Worm (Caenorhabditis elegans) whole organism, young adult: Measurements from ENCODE around the gene Y62H9A.11.

Experiments
- B0019.2 ChIP-seq: fragments of 200-800 bp; sonication (Bioruptor generic); conservative IDR thresholded peaks from 2 replicates; pipeline ENCODE4 v1.3.6; 2022; ENCODE audit warnings: missing genetic modification reagents, missing genetic modification characterization, missing compliant biosample characterization
- B0261.1 ChIP-seq: sonication (generic microtip); optimal IDR thresholded peaks from 2 replicates; lab custom pipeline; 2016; ENCODE audit warnings: mild to moderate bottlenecking, missing genetic modification characterization, moderate library complexity, missing compliant biosample characterization
- B0336.3 ChIP-seq: fragments of 200-800 bp; sonication (Bioruptor generic); IDR thresholded peaks from 2 replicates; pipeline ENCODE4 v1.3.6; 2022; ENCODE audit warnings: missing genetic modification characterization, missing compliant biosample characterization
- C17E4.6 ChIP-seq: fragments of 200-800 bp; sonication (Bioruptor generic); IDR thresholded peaks from 2 replicates; pipeline ENCODE4 v1.3.6; 2022; ENCODE audit warnings: missing genetic modification reagents, missing genetic modification characterization, missing compliant biosample characterization
- D2030.7 ChIP-seq: fragments of 200-800 bp; sonication (Bioruptor generic); IDR thresholded peaks from 2 replicates; pipeline ENCODE4 v1.3.6; 2022; ENCODE audit warnings: missing genetic modification reagents, missing genetic modification characterization, missing compliant biosample characterization
- F10E7.11 ChIP-seq: sonication (generic microtip); optimal IDR thresholded peaks from 2 replicates; lab custom pipeline; 2017; ENCODE audit warnings: mild to moderate bottlenecking, missing genetic modification characterization, moderate library complexity, missing compliant biosample characterization
- F22D6.2 ChIP-seq: sonication (generic microtip); optimal IDR thresholded peaks from 2 replicates; lab custom pipeline; 2016; ENCODE audit warnings: mild to moderate bottlenecking, missing genetic modification characterization, missing compliant biosample characterization
- F33H1.4 ChIP-seq: fragments of 200-800 bp; sonication (Bioruptor generic); IDR thresholded peaks from 2 replicates; pipeline ENCODE4 v1.3.6; 2022; ENCODE audit warnings: missing genetic modification reagents, missing genetic modification characterization, missing compliant biosample characterization
- K11D2.4 ChIP-seq: fragments of 200-800 bp; sonication (Bioruptor generic); IDR thresholded peaks from 2 replicates; pipeline ENCODE4 v1.3.6; 2022; ENCODE audit warnings: missing genetic modification reagents, missing genetic modification characterization, missing compliant biosample characterization
- K12H6.12 ChIP-seq: fragments of 200-800 bp; sonication (Bioruptor generic); optimal IDR thresholded peaks from 2 replicates; lab custom pipeline; 2018; ENCODE audit warnings: mild to moderate bottlenecking, missing genetic modification characterization, missing compliant biosample characterization
- T07F8.4 ChIP-seq: sonication (generic microtip); optimal IDR thresholded peaks from 2 replicates; lab custom pipeline; 2016; ENCODE audit warnings: mild to moderate bottlenecking, missing genetic modification characterization, moderate library complexity, missing compliant biosample characterization
- Y53F4B.3 ChIP-seq: fragments of 200-800 bp; sonication (Bioruptor generic); IDR thresholded peaks from 2 replicates; pipeline ENCODE4 v1.3.6; 2022; ENCODE audit warnings: missing genetic modification reagents, missing genetic modification characterization, missing compliant biosample characterization
- ZK185.1 ChIP-seq: sonication (generic microtip); optimal IDR thresholded peaks from 2 replicates; lab custom pipeline; 2016; ENCODE audit warnings: mild to moderate bottlenecking, missing genetic modification characterization, missing compliant biosample characterization; ENCODE audit not compliant: poor library complexity, severe bottlenecking
- akir-1 ChIP-seq: fragments of 200-800 bp; sonication (Bioruptor generic); optimal IDR thresholded peaks from 2 replicates; lab custom pipeline; 2018; ENCODE audit warnings: mild to moderate bottlenecking, missing genetic modification characterization, moderate library complexity, missing compliant biosample characterization
- ama-1 ChIP-seq, 3 experiments: fragments of 150-350 bp in 1 of 3; sonication (generic microtip) in 2 of 3; optimal IDR thresholded peaks; 2 replicates each; lab custom pipeline; 2014 to 2018; ENCODE audit warnings: missing biosample characterization in 2 of 3, missing genetic modification characterization in 2 of 3, missing genetic modification reagents in 2 of 3
- aptf-3 ChIP-seq: fragments of 200-800 bp; sonication (Bioruptor generic); IDR thresholded peaks from 2 replicates; pipeline ENCODE4 v1.3.6; 2022; ENCODE audit warnings: missing genetic modification characterization, missing compliant biosample characterization
- attf-5 ChIP-seq: fragments of 200-800 bp; sonication (Bioruptor generic); optimal IDR thresholded peaks from 2 replicates; lab custom pipeline; 2018; ENCODE audit warnings: mild to moderate bottlenecking, missing genetic modification characterization, missing compliant biosample characterization
- attf-6 ChIP-seq: fragments of 200-800 bp; sonication (Bioruptor generic); IDR thresholded peaks from 2 replicates; pipeline ENCODE4 v1.3.6; 2022; ENCODE audit warnings: missing genetic modification reagents, missing genetic modification characterization, missing compliant biosample characterization
- cebp-2 ChIP-seq: fragments of 200-800 bp; sonication (Bioruptor generic); IDR thresholded peaks from 2 replicates; pipeline ENCODE4 v1.3.6; 2022; ENCODE audit warnings: missing genetic modification characterization, missing compliant biosample characterization
- ceh-27 ChIP-seq: fragments of 200-800 bp; sonication (Bioruptor generic); optimal IDR thresholded peaks from 2 replicates; lab custom pipeline; 2018; ENCODE audit warnings: mild to moderate bottlenecking, missing genetic modification characterization, moderate library complexity, missing compliant biosample characterization
- chd-7 ChIP-seq: sonication (generic microtip); optimal IDR thresholded peaks from 2 replicates; lab custom pipeline; 2016; ENCODE audit warnings: mild to moderate bottlenecking, missing genetic modification characterization, moderate library complexity, missing compliant biosample characterization
- dpff-1 ChIP-seq: sonication (generic microtip); optimal IDR thresholded peaks from 2 replicates; lab custom pipeline; 2017; ENCODE audit warnings: mild to moderate bottlenecking, missing genetic modification characterization, missing compliant biosample characterization
- egl-18 ChIP-seq: fragments of 200-800 bp; sonication (Bioruptor generic); IDR thresholded peaks from 2 replicates; pipeline ENCODE4 v1.3.6; 2022; ENCODE audit warnings: missing genetic modification reagents, missing genetic modification characterization, missing compliant biosample characterization
- egrh-3 ChIP-seq: fragments of 200-800 bp; sonication (Bioruptor generic); IDR thresholded peaks from 2 replicates; pipeline ENCODE4 v1.3.6; 2022; ENCODE audit warnings: missing genetic modification reagents, missing genetic modification characterization, missing compliant biosample characterization
- ekl-4 ChIP-seq: fragments of 200-800 bp; sonication (Bioruptor generic); IDR thresholded peaks from 2 replicates; pipeline ENCODE4 v1.3.6; 2022; ENCODE audit warnings: missing genetic modification reagents, missing genetic modification characterization, missing compliant biosample characterization
- fkh-3 ChIP-seq: sonication (generic microtip); optimal IDR thresholded peaks from 2 replicates; lab custom pipeline; 2016; ENCODE audit warnings: mild to moderate bottlenecking, missing genetic modification characterization, missing compliant biosample characterization
- hlh-12 ChIP-seq: sonication (generic microtip); optimal IDR thresholded peaks from 2 replicates; lab custom pipeline; 2016; ENCODE audit warnings: missing genetic modification characterization, missing compliant biosample characterization
- hmg-1.2 ChIP-seq: fragments of 200-800 bp; sonication (Bioruptor generic); IDR thresholded peaks from 2 replicates; pipeline ENCODE4 v1.3.6; 2022; ENCODE audit warnings: missing genetic modification reagents, missing genetic modification characterization, missing compliant biosample characterization
- hmg-20 ChIP-seq: fragments of 200-800 bp; sonication (Bioruptor generic); IDR thresholded peaks from 2 replicates; pipeline ENCODE4 v1.3.6; 2022; ENCODE audit warnings: missing genetic modification reagents, missing genetic modification characterization, missing compliant biosample characterization
- hsf-1 ChIP-seq: fragments of 200-800 bp; sonication (Bioruptor generic); IDR thresholded peaks from 2 replicates; pipeline ENCODE4 v1.3.6; 2022; ENCODE audit warnings: missing genetic modification reagents, missing genetic modification characterization, missing compliant biosample characterization
- let-607 ChIP-seq, 2 experiments: fragments of 200-800 bp in 1 of 2; sonication (Bioruptor generic) in 1 of 2; sonication (generic microtip) in 1 of 2; optimal IDR thresholded peaks; 2 replicates each; lab custom pipeline; 2016 to 2018; ENCODE audit warnings: mild to moderate bottlenecking in 2 of 2, missing compliant biosample characterization in 2 of 2, missing genetic modification characterization in 2 of 2, moderate library complexity in 2 of 2, missing genotype in 1 of 2
- lsy-27 ChIP-seq: sonication (generic microtip); optimal IDR thresholded peaks from 2 replicates; lab custom pipeline; 2017; ENCODE audit warnings: missing genetic modification characterization, mild to moderate bottlenecking, missing compliant biosample characterization, antibody characterized with exemption, missing genotype, borderline replicate concordance; ENCODE audit not compliant: insufficient read depth
- madf-10 ChIP-seq: sonication (generic microtip); optimal IDR thresholded peaks from 2 replicates; lab custom pipeline; 2016; ENCODE audit warnings: mild to moderate bottlenecking, missing genetic modification characterization, missing compliant biosample characterization
- madf-3 ChIP-seq: fragments of 200-800 bp; sonication (Bioruptor generic); IDR thresholded peaks from 2 replicates; pipeline ENCODE4 v1.3.6; 2022; ENCODE audit warnings: missing genetic modification reagents, missing genetic modification characterization, missing compliant biosample characterization
- nfya-2 ChIP-seq: fragments of 200-800 bp; sonication (Bioruptor generic); IDR thresholded peaks from 2 replicates; pipeline ENCODE4 v1.3.6; 2022; ENCODE audit warnings: missing genetic modification reagents, missing genetic modification characterization, missing compliant biosample characterization
- pha-4 ChIP-seq: fragments of 150-350 bp; sonication (generic microtip); optimal IDR thresholded peaks from 2 replicates; lab custom pipeline; 2014; ENCODE audit warnings: missing biosample characterization, missing genetic modification reagents, missing genetic modification characterization
- rcor-1 ChIP-seq: fragments of 200-800 bp; sonication (Bioruptor generic); IDR thresholded peaks from 2 replicates; pipeline ENCODE4 v1.3.6; 2022; ENCODE audit warnings: missing genetic modification reagents, missing genetic modification characterization, missing compliant biosample characterization
- rec-8 ChIP-seq, 2 experiments: sonication (generic microtip); optimal IDR thresholded peaks; 2 replicates each; lab custom pipeline; 2016; ENCODE audit warnings: mild to moderate bottlenecking in 2 of 2, missing genetic modification characterization in 2 of 2, missing genetic modification reagents in 2 of 2, missing genotype in 2 of 2, missing biosample characterization in 1 of 2, missing compliant biosample characterization in 1 of 2, moderate library complexity in 1 of 2
- rpc-1 ChIP-seq, 2 experiments: fragments of 150-350 bp in 1 of 2; sonication (generic microtip) in 1 of 2; optimal IDR thresholded peaks; 2 replicates each; lab custom pipeline; 2014 to 2018; ENCODE audit warnings: missing biosample characterization in 1 of 2, missing genetic modification characterization in 1 of 2, missing genetic modification reagents in 1 of 2, missing genotype in 1 of 2
- sdz-38 ChIP-seq: sonication (generic microtip); optimal IDR thresholded peaks from 2 replicates; lab custom pipeline; 2016; ENCODE audit warnings: missing genotype, missing genetic modification characterization, missing compliant biosample characterization
- snpc-1.1 ChIP-seq: sonication (generic microtip); optimal IDR thresholded peaks from 2 replicates; lab custom pipeline; 2017; ENCODE audit warnings: missing genetic modification characterization, mild to moderate bottlenecking, missing compliant biosample characterization, antibody characterized with exemption, moderate library complexity, missing genotype, missing genetic modification reagents; ENCODE audit not compliant: insufficient read depth
- sptf-2 ChIP-seq: fragments of 200-800 bp; sonication (Bioruptor generic); optimal IDR thresholded peaks from 2 replicates; lab custom pipeline; 2018; ENCODE audit warnings: mild to moderate bottlenecking, missing genetic modification characterization, missing compliant biosample characterization
- tbp1 ChIP-seq: fragments of 200-800 bp; sonication (Bioruptor generic); optimal IDR thresholded peaks from 2 replicates; lab custom pipeline; 2018; ENCODE audit warnings: mild to moderate bottlenecking, missing genetic modification characterization, missing compliant biosample characterization
- tlf-1 ChIP-seq: fragments of 200-800 bp; sonication (Bioruptor generic); optimal IDR thresholded peaks from 2 replicates; lab custom pipeline; 2018; ENCODE audit warnings: mild to moderate bottlenecking, missing genetic modification characterization, missing compliant biosample characterization
- unc-62 ChIP-seq: fragments of 150-350 bp; optimal IDR thresholded peaks from 2 replicates; lab custom pipeline; 2014; ENCODE audit warnings: missing biosample characterization, missing genetic modification reagents, missing genetic modification characterization
- zfh-2 ChIP-seq: fragments of 200-800 bp; sonication (Bioruptor generic); conservative IDR thresholded peaks from 2 replicates; pipeline ENCODE4 v1.3.6; 2022; ENCODE audit warnings: missing genetic modification reagents, missing genetic modification characterization, missing compliant biosample characterization
- ztf-18 ChIP-seq: sonication (generic microtip); optimal IDR thresholded peaks from 2 replicates; lab custom pipeline; 2016; ENCODE audit warnings: missing genotype, mild to moderate bottlenecking, missing genetic modification characterization, missing compliant biosample characterization

The Y62H9A.11 gene

DNA sequence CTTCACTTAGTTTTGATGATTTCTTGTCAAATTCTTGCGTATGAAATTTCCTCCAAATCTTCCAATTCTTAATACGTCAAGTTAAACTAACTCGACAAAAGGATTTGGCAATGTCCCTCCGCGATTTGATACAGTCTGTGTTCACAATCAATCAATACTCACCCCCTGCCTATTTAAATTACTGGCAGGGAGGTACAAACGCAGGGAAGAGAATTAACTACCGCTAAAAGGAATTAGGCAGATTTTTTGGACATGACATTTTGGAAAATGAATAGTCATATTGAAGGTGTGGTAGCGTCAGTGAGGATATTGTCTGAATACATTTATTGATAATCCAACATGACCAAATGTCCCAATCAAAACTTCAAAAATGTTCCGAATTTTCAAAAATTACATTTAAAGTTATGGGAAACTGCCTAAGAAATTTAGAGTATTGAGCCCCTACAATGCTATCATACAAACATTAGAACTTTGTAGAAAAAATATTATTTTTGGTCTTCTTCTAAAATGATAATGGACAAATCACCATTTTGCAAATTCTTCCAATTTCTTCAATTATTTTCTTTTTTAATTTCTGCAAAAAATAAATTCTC, 30.3 kb upstream of the Y62H9A.11 start (continued):
- peak; percentile 97 for TF ChIP-seq chd-7 (tag; lab: Kevin White, UChicago)
- TF ChIP-seq let-607 (tag; optimal IDR thresholded peaks at IDR 0.05; lab: Kevin White, UChicago), result peak; percentile 55 to 93
- TF ChIP-seq ZK185.1 (tag; lab: Kevin White, UChicago), result peak; percentile 98
- TF ChIP-seq sptf-2 (GFP tag; lab: Kevin White, UChicago), result peak; percentile 55
- no peak for TF ChIP-seq B0019.2 (GFP tag; lab: Robert Waterston, UW)
- TF ChIP-seq hmg-20, result peak; percentile 93
- peak; percentile 50 for TF ChIP-seq fkh-3 (tag; lab: Kevin White, UChicago)
- peak; percentile 85 for TF ChIP-seq akir-1
- TF ChIP-seq ztf-18 (tag; lab: Kevin White, UChicago), result peak; percentile 68
- no peak for TF ChIP-seq sdz-38
- peak; percentile 6 to 26 for TF ChIP-seq rec-8 (tag; optimal IDR thresholded peaks at IDR 0.05; lab: Kevin White, UChicago)
- TF ChIP-seq snpc-1.1 (tag; lab: Kevin White, UChicago), result no peak
- peak; percentile 75 for TF ChIP-seq madf-3 (GFP tag; lab: Robert Waterston, UW)
- TF ChIP-seq pha-4 (tag; lab: Kevin White, UChicago), result peak; percentile 96
- peak; percentile 95 for TF ChIP-seq F22D6.2 (tag; lab: Kevin White, UChicago)
- no peak for TF ChIP-seq ama-1 (optimal IDR thresholded peaks at IDR 0.05; lab: Kevin White, UChicago)
- TF ChIP-seq ama-1 (GFP tag; optimal IDR thresholded peaks at IDR 0.05; lab: Kevin White, UChicago), result peak; percentile 66 to 90
- TF ChIP-seq K11D2.4 (GFP tag; lab: Robert Waterston, UW), result peak; percentile 98
- peak; percentile 91 for TF ChIP-seq ekl-4 (GFP tag; lab: Robert Waterston, UW)
- no peak for TF ChIP-seq nfya-2 (GFP tag; lab: Robert Waterston, UW)
- TF ChIP-seq T07F8.4 (tag; lab: Kevin White, UChicago), result peak; percentile 80
- no peak for TF ChIP-seq hlh-12
- TF ChIP-seq egl-18 (GFP tag; lab: Robert Waterston, UW), result peak; percentile 95
- TF ChIP-seq unc-62 (GFP tag; lab: Kevin White, UChicago), result peak; percentile 77
- peak; percentile 89 for TF ChIP-seq C17E4.6 (GFP tag; lab: Robert Waterston, UW)
- TF ChIP-seq K12H6.12 (tag; lab: Kevin White, UChicago), result peak; percentile 94
- TF ChIP-seq rcor-1 (GFP tag; lab: Robert Waterston, UW), result peak; percentile 97
- TF ChIP-seq hsf-1, result no peak; the same call in 1 of the 2 replicates
- TF ChIP-seq F10E7.11 (tag; lab: Kevin White, UChicago), result peak; percentile 84
- TF ChIP-seq rpc-1 (optimal IDR thresholded peaks at IDR 0.05; lab: Kevin White, UChicago), result peak; percentile 17
- TF ChIP-seq rpc-1 (tag; optimal IDR thresholded peaks at IDR 0.05; lab: Kevin White, UChicago), result no peak
- TF ChIP-seq B0336.3 (GFP tag; lab: Robert Waterston, UW), result peak; percentile 99
- TF ChIP-seq egrh-3 (GFP tag; lab: Robert Waterston, UW), result no peak
- peak; percentile 85 for TF ChIP-seq hmg-1.2 (GFP tag; lab: Robert Waterston, UW)
- peak; percentile 95; the same call in 1 of the 2 replicates for TF ChIP-seq cebp-2 (GFP tag; lab: Robert Waterston, UW)
- peak; percentile 47 for TF ChIP-seq attf-5 (GFP tag; lab: Kevin White, UChicago)
- no peak; the same call in none of the 2 replicates for TF ChIP-seq F33H1.4 (GFP tag; lab: Robert Waterston, UW)
- peak; percentile 65 for TF ChIP-seq B0261.1 (tag; lab: Kevin White, UChicago)
- TF ChIP-seq zfh-2 (GFP tag; lab: Robert Waterston, UW), result no peak
- no peak for TF ChIP-seq lsy-27 (tag; lab: Kevin White, UChicago)
- peak; percentile 80 for TF ChIP-seq tbp1 (GFP tag; lab: Kevin White, UChicago)
- peak; percentile 99 for TF ChIP-seq tlf-1 (GFP tag; lab: Kevin White, UChicago)
- TF ChIP-seq Y53F4B.3 (GFP tag; lab: Robert Waterston, UW), result no peak
- no peak for TF ChIP-seq aptf-3
- no peak for TF ChIP-seq attf-6
- TF ChIP-seq madf-10, result peak; percentile 96
- TF ChIP-seq ceh-27, result peak; percentile 99
- TF ChIP-seq dpff-1 (tag; lab: Kevin White, UChicago), result peak; percentile 29
- TF ChIP-seq D2030.7 (GFP tag; lab: Robert Waterston, UW), result no peak
